Fruit fly (Drosophila melanogaster) whole organism, prepupa: Measurements from ENCODE around the gene CG44422.

Experiments used
- CG1621 ChIP-seq: fragments of 200-800 bp; sonication (Bioruptor generic); optimal IDR thresholded peaks from 3 replicates; lab custom pipeline; 2018; ENCODE audit warnings: missing biosample characterization, mild to moderate bottlenecking, missing genetic modification characterization
- CG34406 ChIP-seq: fragments of 200-800 bp; sonication (Bioruptor generic); optimal IDR thresholded peaks from 3 replicates; lab custom pipeline; 2016; ENCODE audit warnings: missing biosample characterization, missing genetic modification characterization
- CG6163 ChIP-seq: fragments of 200-800 bp; sonication (Bioruptor generic); IDR thresholded peaks from 3 replicates; pipeline ENCODE4 v1.3.6; 2022; ENCODE audit warnings: missing biosample characterization, missing genetic modification characterization
- CG7368 ChIP-seq: fragments of 200-800 bp; sonication (Bioruptor generic); optimal IDR thresholded peaks from 3 replicates; lab custom pipeline; 2016; ENCODE audit warnings: missing biosample characterization, missing genetic modification characterization
- CG8632 ChIP-seq: fragments of 200-800 bp; sonication (Bioruptor generic); optimal IDR thresholded peaks from 3 replicates; lab custom pipeline; 2016; ENCODE audit warnings: missing biosample characterization, missing genetic modification characterization
- CG9139 ChIP-seq: fragments of 200-800 bp; sonication (Bioruptor generic); optimal IDR thresholded peaks from 3 replicates; lab custom pipeline; 2017; ENCODE audit warnings: missing biosample characterization, mild to moderate bottlenecking, missing genetic modification characterization
- OdsH ChIP-seq: fragments of 200-800 bp; sonication (Bioruptor generic); optimal IDR thresholded peaks from 3 replicates; lab custom pipeline; 2016; ENCODE audit warnings: missing biosample characterization, missing genetic modification characterization
- Smox ChIP-seq: fragments of 200-800 bp; sonication (Bioruptor generic); optimal IDR thresholded peaks from 3 replicates; lab custom pipeline; 2016; ENCODE audit warnings: missing biosample characterization, missing genetic modification characterization
- cyc ChIP-seq: fragments of 200-800 bp; sonication (Bioruptor generic); optimal IDR thresholded peaks from 3 replicates; lab custom pipeline; 2016; ENCODE audit warnings: missing biosample characterization, missing genetic modification characterization
- fd85E ChIP-seq: fragments of 200-800 bp; sonication (Bioruptor generic); optimal IDR thresholded peaks from 3 replicates; lab custom pipeline; 2016; ENCODE audit warnings: missing biosample characterization, missing genetic modification characterization
- salr ChIP-seq, 2 experiments: fragments of 200-800 bp; sonication (Bioruptor generic); optimal IDR thresholded peaks; 3 replicates each; lab custom pipeline; 2016 to 2018; ENCODE audit warnings: missing biosample characterization in 2 of 2, missing genetic modification characterization in 2 of 2, mild to moderate bottlenecking in 1 of 2
- svp ChIP-seq: fragments of 200-800 bp; sonication (Bioruptor generic); peaks from one replicate; lab custom pipeline; 2016; ENCODE audit warnings: missing biosample characterization, missing genetic modification characterization

The CG44422 gene

dm6 chrX:11182631-11183030 lies 120.0 kb downstream of the CG44422 start, which contains the start of gene CG15200:
CG15200 (plus strand) TSS chrX:11182931.
- TF ChIP-seq salr (GFP tag; optimal IDR thresholded peaks at IDR 0.05; lab: Kevin White, UChicago) (no peak), CG8632 (GFP tag; lab: Kevin White, UChicago) (no peak), fd85E (GFP tag; lab: Kevin White, UChicago) (no peak), OdsH (GFP tag; lab: Kevin White, UChicago) (no peak), CG7368 (GFP tag; lab: Kevin White, UChicago) (no peak), CG34406 (GFP tag; lab: Kevin White, UChicago) (no peak), CG6163 (no peak), CG1621 (tag; lab: Kevin White, UChicago) (no peak), CG9139 (GFP tag; lab: Kevin White, UChicago) (no peak)

dm6 chrX:11176073-11176472 lies 126.5 kb downstream of the CG44422 start:
- no peak for TF ChIP-seq cyc
- peak; percentile 23 for TF ChIP-seq svp (GFP tag; lab: Kevin White, UChicago)

- TF ChIP-seq Smox: no peak
Observed at dm6 chrX:11170578-11170977, 132.0 kb downstream of the CG44422 start, which contains the start of gene CG1394. CG1394 (minus strand) TSS chrX:11170678.
